Worm (Caenorhabditis elegans): ENCODE data around the gene mlt-9.

DNA sequence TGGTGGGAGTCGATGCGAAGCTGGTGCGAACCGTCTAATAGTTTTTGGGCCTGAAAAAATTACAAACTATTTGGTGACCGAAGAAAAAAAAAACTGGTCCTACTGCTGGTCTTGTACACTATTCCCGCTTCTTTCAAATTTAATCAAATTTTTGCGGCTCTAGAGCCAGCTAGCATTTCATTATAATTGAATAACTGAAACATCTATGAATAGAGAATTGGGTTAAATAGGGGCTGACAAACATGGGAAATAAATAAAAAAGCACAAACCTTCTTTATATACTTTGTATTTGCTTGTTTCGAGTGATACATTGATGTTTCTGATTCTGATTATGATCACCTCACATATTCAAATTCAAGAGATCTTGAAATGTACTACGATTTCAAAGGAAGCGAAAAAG, 17.5 kb upstream of the mlt-9 start:
- no peak for TF ChIP-seq lin-13 (tag; optimal IDR thresholded peaks at IDR 0.05)
- TF ChIP-seq snpc-4 (tag; optimal IDR thresholded peaks at IDR 0.05), result no peak
- no peak for TF ChIP-seq elt-3 (tag; optimal IDR thresholded peaks at IDR 0.05)
- no peak for TF ChIP-seq ztf-11 (tag; optimal IDR thresholded peaks at IDR 0.05)
- no peak for TF ChIP-seq flh-1 (GFP tag; optimal IDR thresholded peaks at IDR 0.05)
- TF ChIP-seq sptf-1 (tag; optimal IDR thresholded peaks at IDR 0.05), result no peak
- no peak for TF ChIP-seq nhr-12 (tag; optimal IDR thresholded peaks at IDR 0.05)
- no peak for TF ChIP-seq blmp-1 (tag; optimal IDR thresholded peaks at IDR 0.05)
